Worm (Caenorhabditis elegans) whole organism, L3 larva: ENCODE measurements around the gene F22F7.2.

Source experiments
- lin-15B ChIP-seq: fragments of 150-350 bp; optimal IDR thresholded peaks from 2 replicates; lab custom pipeline; 2014; ENCODE audit warnings: missing biosample characterization, missing genetic modification characterization
- mml-1 ChIP-seq: fragments of 150-350 bp; sonication (generic microtip); optimal IDR thresholded peaks from 3 replicates; lab custom pipeline; 2014; ENCODE audit warnings: missing biosample characterization, missing genetic modification characterization
- nhr-237 ChIP-seq: fragments of 150-350 bp; optimal IDR thresholded peaks from 2 replicates; lab custom pipeline; 2014; ENCODE audit warnings: missing biosample characterization, missing genetic modification characterization
- zag-1 ChIP-seq: fragments of 150-350 bp; optimal IDR thresholded peaks from 2 replicates; lab custom pipeline; 2014; ENCODE audit warnings: missing biosample characterization, missing genetic modification characterization
- ztf-4 ChIP-seq: fragments of 150-350 bp; optimal IDR thresholded peaks from 2 replicates; lab custom pipeline; 2014; ENCODE audit warnings: missing biosample characterization, missing genetic modification characterization

- TF ChIP-seq mml-1 (tag; lab: Kevin White, UChicago) (no peak), zag-1 (tag; lab: Kevin White, UChicago) (no peak), nhr-237 (tag; lab: Kevin White, UChicago) (no peak), lin-15B (tag; lab: Kevin White, UChicago) (no peak), ztf-4 (tag; lab: Kevin White, UChicago) (no peak)
Measured at ce11 chrV:2099040-2099439, 23.5 kb upstream of the F22F7.2 start, which contains the start of gene F36F12.7.
